Worm (Caenorhabditis elegans) whole organism, L4 larva: ENCODE data around the gene F36D4.5.

Experiments used
- F37D6.2 ChIP-seq: sonication (generic microtip); optimal IDR thresholded peaks from 2 replicates; lab custom pipeline; 2016; ENCODE audit warnings: mild to moderate bottlenecking, missing genetic modification characterization, missing compliant biosample characterization
- F49E8.2 ChIP-seq: sonication (generic microtip); optimal IDR thresholded peaks from 2 replicates; lab custom pipeline; 2016; ENCODE audit warnings: missing compliant biosample characterization, mild to moderate bottlenecking, missing genetic modification characterization, borderline replicate concordance
- T26A8.4 ChIP-seq: fragments of 200-800 bp; sonication (Bioruptor generic); IDR thresholded peaks from 2 replicates; pipeline ENCODE4 v1.3.6; 2022; ENCODE audit warnings: missing genetic modification characterization, missing compliant biosample characterization
- Y48G9A.11 ChIP-seq: fragments of 200-800 bp; sonication (Bioruptor generic); IDR thresholded peaks from 2 replicates; pipeline ENCODE4 v1.3.6; 2022; ENCODE audit warnings: missing genetic modification reagents, missing genetic modification characterization, missing compliant biosample characterization
- aha-1 ChIP-seq: fragments of 150-350 bp; peaks from one replicate; lab custom pipeline; 2014; ENCODE audit warnings: missing biosample characterization, missing genetic modification characterization
- aly-2 ChIP-seq: sonication (generic microtip); optimal IDR thresholded peaks from 2 replicates; lab custom pipeline; 2018; ENCODE audit warnings: missing biosample characterization, missing genetic modification characterization
- ceh-20 ChIP-seq: fragments of 200-800 bp; sonication (Bioruptor generic); IDR thresholded peaks from 2 replicates; pipeline ENCODE4 v1.3.6; 2022; ENCODE audit warnings: missing genetic modification reagents, missing genetic modification characterization, missing compliant biosample characterization
- ceh-28 ChIP-seq: fragments of 150-350 bp; optimal IDR thresholded peaks from 2 replicates; lab custom pipeline; 2014; ENCODE audit warnings: missing biosample characterization, missing genetic modification reagents, missing genetic modification characterization
- ceh-32 ChIP-seq: sonication (generic microtip); optimal IDR thresholded peaks from 2 replicates; lab custom pipeline; 2016; ENCODE audit warnings: mild to moderate bottlenecking, missing genetic modification characterization, missing compliant biosample characterization; ENCODE audit not compliant: poor library complexity
- ces-1 ChIP-seq: fragments of 150-350 bp; sonication (generic microtip); optimal IDR thresholded peaks from 4 replicates; lab custom pipeline; 2014; ENCODE audit warnings: missing biosample characterization, missing genetic modification reagents, missing genetic modification characterization
- daf-12 ChIP-seq: fragments of 150-350 bp; optimal IDR thresholded peaks from 2 replicates; lab custom pipeline; 2014; ENCODE audit warnings: missing biosample characterization, missing genetic modification reagents, missing genetic modification characterization
- daf-16 ChIP-seq, 3 experiments: sonication (generic microtip); optimal IDR thresholded peaks; 2 replicates each; lab custom pipeline; 2016 to 2017; ENCODE audit warnings: missing genetic modification characterization in 3 of 3, missing genetic modification reagents in 3 of 3, mild to moderate bottlenecking in 2 of 3, missing compliant biosample characterization in 2 of 3, missing biosample characterization in 1 of 3, moderate library complexity in 1 of 3
- dmd-6 ChIP-seq: fragments of 200-800 bp; sonication (Bioruptor generic); IDR thresholded peaks from 2 replicates; pipeline ENCODE4 v1.3.6; 2022; ENCODE audit warnings: missing genetic modification reagents, missing genetic modification characterization, missing compliant biosample characterization
- dpl-1 ChIP-seq: fragments of 150-350 bp; optimal IDR thresholded peaks from 2 replicates; lab custom pipeline; 2014; ENCODE audit warnings: missing biosample characterization, missing genetic modification reagents, missing genetic modification characterization
- dve-1 ChIP-seq: sonication (generic microtip); optimal IDR thresholded peaks from 2 replicates; lab custom pipeline; 2017; ENCODE audit warnings: antibody characterized with exemption, mild to moderate bottlenecking, missing genetic modification characterization, missing compliant biosample characterization; ENCODE audit not compliant: insufficient read depth
- fos-1 ChIP-seq: fragments of 150-350 bp; optimal IDR thresholded peaks from 2 replicates; lab custom pipeline; 2014; ENCODE audit warnings: missing biosample characterization, missing genetic modification characterization
- hlh-30 ChIP-seq: sonication (generic microtip); optimal IDR thresholded peaks from 2 replicates; lab custom pipeline; 2017; ENCODE audit warnings: antibody characterized with exemption, mild to moderate bottlenecking, missing genetic modification characterization, missing compliant biosample characterization; ENCODE audit not compliant: insufficient read depth
- lim-7 ChIP-seq: fragments of 200-800 bp; sonication (Bioruptor generic); IDR thresholded peaks from 2 replicates; pipeline ENCODE4 v1.3.6; 2022; ENCODE audit warnings: missing genetic modification characterization, missing compliant biosample characterization
- lin-1 ChIP-seq: fragments of 200-800 bp; sonication (Bioruptor generic); IDR thresholded peaks from 2 replicates; pipeline ENCODE4 v1.3.6; 2022; ENCODE audit warnings: missing genetic modification reagents, missing genetic modification characterization, missing compliant biosample characterization
- lin-38 ChIP-seq: fragments of 200-800 bp; sonication (Bioruptor generic); IDR thresholded peaks from 2 replicates; pipeline ENCODE4 v1.3.6; 2022; ENCODE audit warnings: missing genetic modification reagents, missing genetic modification characterization, missing compliant biosample characterization
- lin-39 ChIP-seq: fragments of 150-350 bp; optimal IDR thresholded peaks from 2 replicates; lab custom pipeline; 2014; ENCODE audit warnings: missing biosample characterization, missing genetic modification reagents, missing genetic modification characterization
- lir-3 ChIP-seq: sonication (generic microtip); optimal IDR thresholded peaks from 2 replicates; lab custom pipeline; 2016; ENCODE audit warnings: mild to moderate bottlenecking, missing genetic modification characterization, missing compliant biosample characterization
- lsy-2 ChIP-seq, 2 experiments: fragments of 150-350 bp in 1 of 2; sonication (generic microtip) in 1 of 2; optimal IDR thresholded peaks; 2 replicates each; lab custom pipeline; 2014 to 2017; ENCODE audit warnings: missing biosample characterization in 2 of 2, missing genetic modification characterization in 2 of 2
- madf-5 ChIP-seq, 2 experiments: fragments of 200-800 bp; sonication (Bioruptor generic); IDR thresholded peaks; 2 replicates each; pipeline ENCODE4 v1.3.6; 2022; ENCODE audit warnings: missing compliant biosample characterization in 2 of 2, missing genetic modification characterization in 2 of 2
- madf-9 ChIP-seq: fragments of 200-800 bp; sonication (Bioruptor generic); conservative IDR thresholded peaks from 2 replicates; pipeline ENCODE4 v1.3.6; 2022; ENCODE audit warnings: missing genetic modification reagents, missing genetic modification characterization, missing compliant biosample characterization
- mdt-29 ChIP-seq: fragments of 200-800 bp; sonication (Bioruptor generic); IDR thresholded peaks from 2 replicates; pipeline ENCODE4 v1.3.6; 2022; ENCODE audit warnings: missing genetic modification reagents, missing genetic modification characterization, missing compliant biosample characterization
- mes-2 ChIP-seq: sonication (generic microtip); optimal IDR thresholded peaks from 2 replicates; lab custom pipeline; 2016; ENCODE audit warnings: missing genotype, mild to moderate bottlenecking, missing genetic modification characterization, missing compliant biosample characterization; ENCODE audit not compliant: poor library complexity, severe bottlenecking
- mxl-2 ChIP-seq: fragments of 200-800 bp; sonication (Bioruptor generic); conservative IDR thresholded peaks from 2 replicates; pipeline ENCODE4 v1.3.6; 2022; ENCODE audit warnings: missing genetic modification reagents, missing genetic modification characterization, missing compliant biosample characterization
- nhr-25 ChIP-seq: sonication (generic microtip); optimal IDR thresholded peaks from 2 replicates; lab custom pipeline; 2017; ENCODE audit warnings: missing genetic modification characterization, mild to moderate bottlenecking, missing compliant biosample characterization, antibody characterized with exemption, moderate library complexity, borderline replicate concordance; ENCODE audit not compliant: insufficient read depth
- nhr-28 ChIP-seq: fragments of 150-350 bp; optimal IDR thresholded peaks from 2 replicates; lab custom pipeline; 2014; ENCODE audit warnings: missing biosample characterization, missing genetic modification characterization
- php-3 ChIP-seq: fragments of 200-800 bp; sonication (Bioruptor generic); IDR thresholded peaks from 2 replicates; pipeline ENCODE4 v1.3.6; 2022; ENCODE audit warnings: missing genetic modification reagents, missing genetic modification characterization, missing compliant biosample characterization
- pqm-1 ChIP-seq: sonication (generic microtip); optimal IDR thresholded peaks from 2 replicates; lab custom pipeline; 2017; ENCODE audit warnings: missing biosample characterization, missing genetic modification characterization
- snpc-4 ChIP-seq: fragments of 150-350 bp; optimal IDR thresholded peaks from 2 replicates; lab custom pipeline; 2014; ENCODE audit warnings: missing biosample characterization, missing genetic modification characterization
- tag-97 ChIP-seq: fragments of 200-800 bp; sonication (Bioruptor generic); IDR thresholded peaks from 2 replicates; pipeline ENCODE4 v1.3.6; 2022; ENCODE audit warnings: missing genetic modification characterization, missing compliant biosample characterization
- unc-130 ChIP-seq: sonication (generic microtip); optimal IDR thresholded peaks from 2 replicates; lab custom pipeline; 2016; ENCODE audit warnings: missing genetic modification reagents, missing genetic modification characterization, missing compliant biosample characterization
- vab-7 ChIP-seq: fragments of 200-800 bp; sonication (Bioruptor generic); IDR thresholded peaks from 2 replicates; pipeline ENCODE4 v1.3.6; 2022; ENCODE audit warnings: missing genetic modification reagents, missing genetic modification characterization, missing compliant biosample characterization
- zfp-2 ChIP-seq: sonication (generic microtip); optimal IDR thresholded peaks from 2 replicates; lab custom pipeline; 2016; ENCODE audit warnings: mild to moderate bottlenecking, missing genetic modification characterization, missing compliant biosample characterization
- zip-2 ChIP-seq: fragments of 150-350 bp; optimal IDR thresholded peaks from 2 replicates; lab custom pipeline; 2014; ENCODE audit warnings: missing biosample characterization, missing genetic modification characterization
- ztf-11 ChIP-seq: fragments of 150-350 bp; optimal IDR thresholded peaks from 2 replicates; lab custom pipeline; 2014; ENCODE audit warnings: missing biosample characterization, missing genetic modification characterization

Gene F36D4.5

DNA sequence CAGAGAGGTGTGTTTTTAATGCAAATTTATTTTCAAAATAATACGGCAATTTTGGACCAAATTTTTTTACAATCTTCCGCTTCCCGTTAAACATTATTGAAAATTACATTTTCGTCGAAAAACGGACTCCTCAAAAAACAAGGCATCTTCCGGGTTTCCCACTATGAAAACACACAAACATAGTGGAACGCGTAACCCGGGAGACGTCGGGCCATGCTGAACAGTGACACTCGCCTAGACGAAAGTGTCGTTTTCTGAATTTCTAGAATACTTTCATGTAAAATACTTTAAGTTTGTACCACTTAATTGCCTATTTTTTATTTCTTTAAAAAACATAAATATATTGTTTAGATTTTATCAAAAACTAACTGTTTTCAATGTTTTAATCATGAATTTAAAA is 33.7 kb downstream of the F36D4.5 start:
- peak; percentile 78 for TF ChIP-seq snpc-4 (tag; lab: Kevin White, UChicago)
- no peak for TF ChIP-seq mxl-2

- TF ChIP-seq mes-2 (no peak), aha-1 (peak; percentile 94)
Observed at ce11 chrV:9386143-9386542, 39.5 kb downstream of the F36D4.5 start, which contains the start of gene hum-2. hum-2 (plus strand) TSS chrV:9386175.

DNA sequence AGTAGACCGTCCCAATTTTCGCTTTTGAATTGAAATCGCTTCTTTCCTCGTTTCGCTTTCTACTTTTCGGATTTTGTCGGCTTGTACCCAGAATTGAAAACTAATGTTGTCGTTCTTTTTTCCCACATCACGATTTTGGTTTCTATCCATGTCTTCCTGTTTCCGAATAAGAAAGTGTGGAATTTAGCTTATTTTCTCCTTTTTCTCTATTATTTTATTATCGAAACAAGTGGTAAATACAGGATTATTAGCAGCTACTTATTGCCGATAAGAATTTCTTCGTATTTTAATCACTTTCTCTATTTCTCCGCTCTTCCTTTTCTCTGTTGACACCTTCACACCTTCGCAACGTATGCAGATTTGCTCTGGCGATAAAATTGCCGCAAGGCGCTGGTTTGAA is 40.7 kb downstream of the F36D4.5 start:
- TF ChIP-seq php-3 (GFP tag; lab: Robert Waterston, UW), result no peak
- peak; percentile 52 for TF ChIP-seq aha-1
- TF ChIP-seq, all 104 proteins: peak for 1

ce11 chrV:9384359-9384758 is 41.3 kb downstream of the F36D4.5 start:
- TF ChIP-seq T26A8.4 (GFP tag; lab: Robert Waterston, UW) (no peak), ceh-32 (tag; lab: Kevin White, UChicago) (no peak), ceh-28 (tag; lab: Kevin White, UChicago) (no peak), tag-97 (no peak), vab-7 (no peak), aly-2 (tag; lab: Kevin White, UChicago) (no peak), Y48G9A.11 (GFP tag; lab: Robert Waterston, UW) (no peak), lsy-2 (tag; optimal IDR thresholded peaks at IDR 0.05; lab: Kevin White, UChicago) (no peak), nhr-25 (tag; lab: Kevin White, UChicago) (no peak), lim-7 (GFP tag; lab: Robert Waterston, UW) (no peak), ztf-11 (tag; lab: Kevin White, UChicago) (no peak), zfp-2 (tag; lab: Kevin White, UChicago) (no peak), lin-1 (GFP tag; lab: Robert Waterston, UW) (no peak), php-3 (GFP tag; lab: Robert Waterston, UW) (no peak), daf-16 (GFP tag; optimal IDR thresholded peaks at IDR 0.05; lab: Kevin White, UChicago) (no peak), daf-16 (tag; optimal IDR thresholded peaks at IDR 0.05; lab: Kevin White, UChicago) (no peak), lir-3 (tag; lab: Kevin White, UChicago) (no peak), lin-38 (GFP tag; lab: Robert Waterston, UW) (no peak), fos-1 (tag; lab: Kevin White, UChicago) (no peak), madf-9 (no peak)

DNA sequence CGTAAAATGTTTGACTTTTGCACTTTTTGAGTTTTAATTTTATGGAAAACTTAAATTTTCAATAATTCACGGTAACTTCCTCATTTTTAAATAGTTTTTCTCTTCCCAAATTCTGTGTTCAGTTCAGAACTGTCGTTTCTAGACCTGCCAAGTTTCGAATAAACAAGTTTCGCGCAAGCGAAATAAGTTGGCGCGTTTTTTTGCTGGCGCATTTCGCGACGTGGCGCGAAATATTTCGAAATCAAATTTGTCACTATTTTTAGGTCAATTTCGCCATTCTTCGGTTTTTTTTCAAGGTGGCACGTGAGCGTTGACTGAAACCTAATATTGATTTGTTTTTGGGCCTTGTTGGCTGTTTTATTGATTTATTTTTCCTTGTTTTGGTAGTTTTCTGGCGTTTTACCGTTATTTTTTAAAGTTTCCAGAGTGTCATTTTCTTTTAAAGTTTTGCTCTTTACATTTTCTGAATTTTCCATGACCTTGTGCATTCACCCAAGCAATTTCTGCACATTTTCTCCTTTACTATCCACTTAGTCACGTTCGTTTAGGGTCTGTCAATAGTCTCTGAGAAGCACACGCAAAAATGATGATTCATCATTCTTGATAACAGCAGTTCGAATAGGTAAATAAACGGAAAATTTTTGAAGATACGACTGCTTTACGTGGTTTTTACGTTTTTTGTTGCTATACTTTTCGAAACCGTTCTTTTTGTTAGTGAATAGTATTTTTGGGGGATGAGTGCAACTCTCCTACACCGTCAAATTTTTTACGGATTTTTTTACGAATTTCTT is 42.9 kb downstream of the F36D4.5 start:
- peak; percentile 13 for TF ChIP-seq pqm-1
- TF ChIP-seq nhr-25 (tag; lab: Kevin White, UChicago), result no peak
- TF ChIP-seq ces-1, result no peak
- TF ChIP-seq T26A8.4 (GFP tag; lab: Robert Waterston, UW), result no peak
- TF ChIP-seq dpl-1 (GFP tag; lab: Kevin White, UChicago), result peak; percentile 4
- 0 out of 2 replicates have a peak, but pooled peaks have one; percentile 20 for TF ChIP-seq dmd-6 (GFP tag; lab: Robert Waterston, UW)
- TF ChIP-seq dve-1, result peak; percentile 8
- TF ChIP-seq daf-16 (GFP tag; optimal IDR thresholded peaks at IDR 0.05; lab: Kevin White, UChicago), result no peak
- TF ChIP-seq daf-16 (tag; optimal IDR thresholded peaks at IDR 0.05; lab: Kevin White, UChicago), result peak; percentile 60
- TF ChIP-seq hlh-30 (tag; lab: Kevin White, UChicago), result peak; percentile 28
- TF ChIP-seq ceh-20, result no peak
- TF ChIP-seq nhr-28 (tag; lab: Kevin White, UChicago), result peak; percentile 8
- TF ChIP-seq F37D6.2 (tag; lab: Kevin White, UChicago), result no peak
- TF ChIP-seq zip-2, result no peak
- peak; percentile 87 for TF ChIP-seq F49E8.2 (tag; lab: Kevin White, UChicago)
- TF ChIP-seq Y48G9A.11 (GFP tag; lab: Robert Waterston, UW), result peak; percentile 86
- no peak for TF ChIP-seq lin-39
- TF ChIP-seq unc-130 (GFP tag; lab: Kevin White, UChicago), result peak; percentile 68
- no peak for TF ChIP-seq daf-12 (tag; lab: Kevin White, UChicago)
- TF ChIP-seq mdt-29, result peak; percentile 47; the same call in 1 of the 2 replicates
- no peak for TF ChIP-seq lin-38 (GFP tag; lab: Robert Waterston, UW)
- TF ChIP-seq madf-5 (GFP tag; IDR thresholded peaks at IDR 0.05; lab: Robert Waterston, UW), result no peak
